Fruit fly (Drosophila melanogaster) whole organism, prepupa: ENCODE results near the gene Shc.
A peak's percentile ranks its signal among the peaks of the same experiment; 100 is the strongest.

Source experiments
- CG10631 ChIP-seq: fragments of 200-800 bp; sonication (Bioruptor generic); optimal IDR thresholded peaks from 2 replicates; lab custom pipeline; 2016; ENCODE audit warnings: missing biosample characterization, missing genetic modification characterization
- CG10669 ChIP-seq: fragments of 200-800 bp; sonication (Bioruptor generic); optimal IDR thresholded peaks from 3 replicates; lab custom pipeline; 2018; ENCODE audit warnings: missing biosample characterization, mild to moderate bottlenecking, missing genetic modification characterization, moderate library complexity
- CG11762 ChIP-seq: fragments of 200-800 bp; sonication (Bioruptor generic); optimal IDR thresholded peaks from 3 replicates; lab custom pipeline; 2016; ENCODE audit warnings: missing biosample characterization, missing genetic modification characterization; ENCODE audit not compliant: insufficient read depth
- CG11902 ChIP-seq: fragments of 200-800 bp; sonication (Bioruptor generic); optimal IDR thresholded peaks from 3 replicates; lab custom pipeline; 2016; ENCODE audit warnings: missing biosample characterization, missing genetic modification characterization
- CG15336 ChIP-seq: fragments of 200-800 bp; sonication (Bioruptor generic); IDR thresholded peaks from 2 replicates; pipeline ENCODE4 v1.3.6; 2022; ENCODE audit warnings: missing biosample characterization, missing genetic modification characterization
- CG1621 ChIP-seq: fragments of 200-800 bp; sonication (Bioruptor generic); optimal IDR thresholded peaks from 3 replicates; lab custom pipeline; 2018; ENCODE audit warnings: missing biosample characterization, mild to moderate bottlenecking, missing genetic modification characterization
- CG16779 ChIP-seq: fragments of 200-800 bp; sonication (Bioruptor generic); optimal IDR thresholded peaks from 3 replicates; lab custom pipeline; 2017; ENCODE audit warnings: missing biosample characterization, mild to moderate bottlenecking, missing genetic modification characterization
- CG3032 ChIP-seq: fragments of 200-800 bp; optimal IDR thresholded peaks from 2 replicates; lab custom pipeline; 2019; ENCODE audit warnings: missing biosample characterization, mild to moderate bottlenecking, missing genetic modification characterization, moderate library complexity
- CG31627 ChIP-seq: fragments of 200-800 bp; sonication (Bioruptor generic); optimal IDR thresholded peaks from 3 replicates; lab custom pipeline; 2016; ENCODE audit warnings: missing biosample characterization, missing genetic modification characterization
- CG32006 ChIP-seq: fragments of 200-800 bp; sonication (Bioruptor generic); optimal IDR thresholded peaks from 3 replicates; lab custom pipeline; 2017; ENCODE audit warnings: missing biosample characterization, mild to moderate bottlenecking, missing genetic modification characterization
- CG34406 ChIP-seq: fragments of 200-800 bp; sonication (Bioruptor generic); optimal IDR thresholded peaks from 3 replicates; lab custom pipeline; 2016; ENCODE audit warnings: missing biosample characterization, missing genetic modification characterization
- CG3919 ChIP-seq: fragments of 200-800 bp; sonication (Bioruptor generic); optimal IDR thresholded peaks from 3 replicates; lab custom pipeline; 2016; ENCODE audit warnings: missing biosample characterization, missing genetic modification characterization
- CG4318 ChIP-seq: fragments of 200-800 bp; sonication (Bioruptor generic); optimal IDR thresholded peaks from 3 replicates; lab custom pipeline; 2017; ENCODE audit warnings: missing biosample characterization, mild to moderate bottlenecking, missing genetic modification characterization
- CG6163 ChIP-seq: fragments of 200-800 bp; sonication (Bioruptor generic); IDR thresholded peaks from 3 replicates; pipeline ENCODE4 v1.3.6; 2022; ENCODE audit warnings: missing biosample characterization, missing genetic modification characterization
- CG6276 ChIP-seq: fragments of 200-800 bp; sonication (Bioruptor generic); optimal IDR thresholded peaks from 2 replicates; lab custom pipeline; 2017; ENCODE audit warnings: missing biosample characterization, mild to moderate bottlenecking, missing genetic modification characterization
- CG6808 ChIP-seq: fragments of 200-800 bp; sonication (Bioruptor generic); optimal IDR thresholded peaks from 3 replicates; lab custom pipeline; 2017; ENCODE audit warnings: missing biosample characterization, missing genetic modification characterization, mild to moderate bottlenecking, moderate library complexity, missing genetic modification reagents
- CG6854 ChIP-seq: fragments of 200-800 bp; sonication (Bioruptor generic); optimal IDR thresholded peaks from 2 replicates; lab custom pipeline; 2017; ENCODE audit warnings: missing biosample characterization, mild to moderate bottlenecking, missing genetic modification characterization
- CG8119 ChIP-seq: fragments of 200-800 bp; sonication (Bioruptor generic); IDR thresholded peaks from 3 replicates; pipeline ENCODE4 v1.3.6; 2022; ENCODE audit warnings: missing biosample characterization, missing genetic modification characterization
- CG8632 ChIP-seq: fragments of 200-800 bp; sonication (Bioruptor generic); optimal IDR thresholded peaks from 3 replicates; lab custom pipeline; 2016; ENCODE audit warnings: missing biosample characterization, missing genetic modification characterization
- CG9139 ChIP-seq: fragments of 200-800 bp; sonication (Bioruptor generic); optimal IDR thresholded peaks from 3 replicates; lab custom pipeline; 2017; ENCODE audit warnings: missing biosample characterization, mild to moderate bottlenecking, missing genetic modification characterization
- Eip75B ChIP-seq: fragments of 200-800 bp; sonication (Bioruptor generic); optimal IDR thresholded peaks from 3 replicates; lab custom pipeline; 2016; ENCODE audit warnings: missing biosample characterization, missing genetic modification characterization
- Eip78C ChIP-seq: fragments of 200-800 bp; sonication (Bioruptor generic); peaks from one replicate; lab custom pipeline; 2016; ENCODE audit warnings: missing biosample characterization, missing genetic modification characterization
- Eip93F ChIP-seq: fragments of 200-800 bp; sonication (Bioruptor generic); optimal IDR thresholded peaks from 2 replicates; lab custom pipeline; 2016; ENCODE audit warnings: missing biosample characterization, mild to moderate bottlenecking, missing genetic modification characterization
- Ets21C ChIP-seq: fragments of 200-800 bp; sonication (Bioruptor generic); optimal IDR thresholded peaks from 3 replicates; lab custom pipeline; 2016; ENCODE audit warnings: missing biosample characterization, missing genetic modification characterization
- Ets96B ChIP-seq: fragments of 200-800 bp; optimal IDR thresholded peaks from 2 replicates; lab custom pipeline; 2019; ENCODE audit warnings: missing biosample characterization, mild to moderate bottlenecking, missing genetic modification characterization, moderate library complexity
- Gug ChIP-seq: fragments of 200-800 bp; sonication (Bioruptor generic); IDR thresholded peaks from 2 replicates; pipeline ENCODE4 v1.3.6; 2022; ENCODE audit warnings: missing biosample characterization, missing genetic modification characterization
- Hr38 ChIP-seq: sonication (Bioruptor generic); optimal IDR thresholded peaks from 2 replicates; lab custom pipeline; 2016; ENCODE audit warnings: missing biosample characterization, missing genetic modification characterization
- Hr39 ChIP-seq: fragments of 200-800 bp; sonication (Bioruptor generic); optimal IDR thresholded peaks from 2 replicates; lab custom pipeline; 2016; ENCODE audit warnings: missing biosample characterization, missing genetic modification characterization
- Hr4 ChIP-seq: fragments of 200-800 bp; sonication (Bioruptor generic); optimal IDR thresholded peaks from 3 replicates; lab custom pipeline; 2016; ENCODE audit warnings: missing biosample characterization, missing genetic modification characterization
- Met ChIP-seq: fragments of 200-800 bp; sonication (Bioruptor generic); optimal IDR thresholded peaks from 3 replicates; lab custom pipeline; 2016; ENCODE audit warnings: missing biosample characterization, missing genetic modification characterization
- OdsH ChIP-seq: fragments of 200-800 bp; sonication (Bioruptor generic); optimal IDR thresholded peaks from 3 replicates; lab custom pipeline; 2016; ENCODE audit warnings: missing biosample characterization, missing genetic modification characterization
- Smox ChIP-seq: fragments of 200-800 bp; sonication (Bioruptor generic); optimal IDR thresholded peaks from 3 replicates; lab custom pipeline; 2016; ENCODE audit warnings: missing biosample characterization, missing genetic modification characterization
- Sox102F ChIP-seq: fragments of 200-800 bp; sonication (Bioruptor generic); optimal IDR thresholded peaks from 2 replicates; lab custom pipeline; 2016; ENCODE audit warnings: missing biosample characterization, mild to moderate bottlenecking, missing genetic modification characterization
- Sox15 ChIP-seq: fragments of 200-800 bp; sonication (Bioruptor generic); optimal IDR thresholded peaks from 3 replicates; lab custom pipeline; 2016; ENCODE audit warnings: missing biosample characterization, missing genetic modification characterization
- achi ChIP-seq: fragments of 200-800 bp; sonication (Bioruptor generic); optimal IDR thresholded peaks from 3 replicates; lab custom pipeline; 2016; ENCODE audit warnings: missing biosample characterization, missing genetic modification characterization
- cyc ChIP-seq: fragments of 200-800 bp; sonication (Bioruptor generic); optimal IDR thresholded peaks from 3 replicates; lab custom pipeline; 2016; ENCODE audit warnings: missing biosample characterization, missing genetic modification characterization
- dsx ChIP-seq: fragments of 200-800 bp; optimal IDR thresholded peaks from 3 replicates; lab custom pipeline; 2019; ENCODE audit warnings: missing biosample characterization, mild to moderate bottlenecking, missing genetic modification characterization, moderate library complexity; ENCODE audit not compliant: poor library complexity, severe bottlenecking
- eg ChIP-seq: fragments of 200-800 bp; sonication (Bioruptor generic); IDR thresholded peaks from 3 replicates; pipeline ENCODE4 v1.3.6; 2022; ENCODE audit warnings: missing biosample characterization, missing genetic modification characterization
- esn ChIP-seq: fragments of 200-800 bp; sonication (Bioruptor generic); optimal IDR thresholded peaks from 2 replicates; lab custom pipeline; 2016; ENCODE audit warnings: missing biosample characterization, mild to moderate bottlenecking, missing genetic modification characterization, moderate library complexity
- fd59A ChIP-seq: fragments of 200-800 bp; sonication (Bioruptor generic); optimal IDR thresholded peaks from 2 replicates; lab custom pipeline; 2017; ENCODE audit warnings: missing biosample characterization, mild to moderate bottlenecking, missing genetic modification characterization, missing genetic modification reagents
- fkh ChIP-seq: fragments of 200-800 bp; sonication (Bioruptor generic); optimal IDR thresholded peaks from 3 replicates; lab custom pipeline; 2017; ENCODE audit warnings: missing biosample characterization, mild to moderate bottlenecking, missing genetic modification characterization, moderate library complexity
- lz ChIP-seq: fragments of 200-800 bp; sonication (Bioruptor generic); optimal IDR thresholded peaks from 3 replicates; lab custom pipeline; 2016; ENCODE audit warnings: missing biosample characterization, missing genetic modification characterization
- net ChIP-seq: fragments of 200-800 bp; sonication (Bioruptor generic); optimal IDR thresholded peaks from 3 replicates; lab custom pipeline; 2016; ENCODE audit warnings: missing biosample characterization, missing genetic modification characterization
- pdm3 ChIP-seq: fragments of 200-800 bp; sonication (Bioruptor generic); optimal IDR thresholded peaks from 3 replicates; lab custom pipeline; 2016; ENCODE audit warnings: missing biosample characterization, missing genetic modification characterization
- salr ChIP-seq, 2 experiments: fragments of 200-800 bp; sonication (Bioruptor generic); optimal IDR thresholded peaks; 3 replicates each; lab custom pipeline; 2016 to 2018; ENCODE audit warnings: missing biosample characterization in 2 of 2, missing genetic modification characterization in 2 of 2, mild to moderate bottlenecking in 1 of 2
- spab ChIP-seq: fragments of 200-800 bp; sonication (Bioruptor generic); optimal IDR thresholded peaks from 2 replicates; lab custom pipeline; 2017; ENCODE audit warnings: missing biosample characterization, mild to moderate bottlenecking, missing genetic modification characterization, missing genetic modification reagents
- ss ChIP-seq, 2 experiments: fragments of 200-800 bp; sonication (Bioruptor generic); optimal IDR thresholded peaks; 2 replicates in 1 of 2; 3 replicates in 1 of 2; lab custom pipeline; 2017 to 2018; ENCODE audit warnings: mild to moderate bottlenecking in 2 of 2, missing biosample characterization in 2 of 2, missing genetic modification characterization in 2 of 2, moderate library complexity in 1 of 2
- topi ChIP-seq: fragments of 200-800 bp; sonication (Bioruptor generic); optimal IDR thresholded peaks from 3 replicates; lab custom pipeline; 2016; ENCODE audit warnings: missing biosample characterization, missing genetic modification characterization
- vri ChIP-seq: fragments of 200-800 bp; sonication (Bioruptor generic); optimal IDR thresholded peaks from 3 replicates; lab custom pipeline; 2016; ENCODE audit warnings: missing biosample characterization, mild to moderate bottlenecking, missing genetic modification characterization

The Shc gene

DNA sequence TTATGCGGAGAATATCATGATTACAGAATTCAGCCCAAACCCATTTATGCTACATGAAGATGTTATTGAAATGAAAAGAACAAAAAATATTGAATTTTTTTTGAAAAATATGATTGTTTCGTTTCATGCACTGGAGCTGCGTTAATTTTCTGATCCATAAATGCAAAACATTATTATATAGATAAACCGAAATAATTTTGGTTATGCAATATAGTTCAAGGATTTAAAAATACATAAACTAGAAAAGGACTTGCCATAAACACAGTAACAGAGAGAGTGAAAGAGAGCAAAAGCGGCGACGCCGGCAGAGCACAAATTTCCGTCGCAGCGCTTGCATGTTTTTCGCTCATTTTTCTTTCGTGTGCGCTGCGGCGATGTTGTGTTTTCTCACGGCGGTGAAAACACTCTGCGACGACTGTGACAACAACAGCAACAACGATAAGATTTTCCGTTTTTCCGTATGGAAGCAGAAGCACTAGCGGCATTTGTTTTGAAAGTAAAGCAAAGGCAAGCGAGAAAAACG is 35.5 kb downstream of the Shc start (continued):
- TF ChIP-seq OdsH (peak; percentile 91), CG1621 (tag; lab: Kevin White, UChicago) (peak; percentile 73), eg (GFP tag; lab: Robert Waterston, UW) (peak; percentile 90), achi (GFP tag; lab: Kevin White, UChicago) (peak; percentile 90), Gug (peak; percentile 87), salr (GFP tag; optimal IDR thresholded peaks at IDR 0.05; lab: Kevin White, UChicago) (peak; percentile 70 to 93), esn (GFP tag; lab: Kevin White, UChicago) (peak; percentile 93), vri (GFP tag; lab: Kevin White, UChicago) (peak; percentile 83)

DNA sequence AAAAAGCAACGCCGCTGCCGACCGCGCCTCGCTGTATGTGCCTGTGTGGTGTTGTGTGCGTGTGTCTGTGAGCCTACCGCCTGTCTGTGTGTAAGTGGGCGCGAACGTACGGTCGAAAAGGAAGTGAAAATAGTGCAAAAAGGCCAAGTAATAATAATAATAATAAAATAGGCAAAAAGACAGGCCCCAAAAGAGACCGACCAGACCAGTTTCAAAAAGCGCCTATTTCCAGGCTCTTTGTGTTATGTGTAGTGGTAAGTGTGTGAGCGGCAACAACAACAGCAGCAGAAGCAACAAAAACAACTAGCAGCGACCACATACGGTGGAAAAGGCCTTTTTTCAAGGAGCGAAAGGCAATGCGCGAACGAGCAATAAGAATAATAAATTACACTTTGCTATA is 36.0 kb downstream of the Shc start:
- TF ChIP-seq fkh (GFP tag; lab: Kevin White, UChicago) (no peak), vri (GFP tag; lab: Kevin White, UChicago) (no peak), CG6808 (peak; percentile 78), dsx (GFP tag; lab: Kevin White, UChicago) (peak; percentile 53), CG3032 (tag; lab: Kevin White, UChicago) (peak; percentile 46), ss (GFP tag; optimal IDR thresholded peaks at IDR 0.05; lab: Kevin White, UChicago) (peak; percentile 86 to 87), cyc (GFP tag; lab: Kevin White, UChicago) (no peak), Hr38 (GFP tag; lab: Kevin White, UChicago) (no peak), CG16779 (peak; percentile 27), Sox15 (GFP tag; lab: Kevin White, UChicago) (no peak), CG6276 (GFP tag; lab: Kevin White, UChicago) (no peak), CG11762 (no peak), CG32006 (GFP tag; lab: Kevin White, UChicago) (no peak), CG10631 (GFP tag; lab: Kevin White, UChicago) (no peak), spab (GFP tag; lab: Kevin White, UChicago) (peak; percentile 30), achi (GFP tag; lab: Kevin White, UChicago) (no peak), Eip75B (GFP tag; lab: Kevin White, UChicago) (no peak), salr (GFP tag; optimal IDR thresholded peaks at IDR 0.05; lab: Kevin White, UChicago) (peak in 1 of 2 experiments; percentile 21), Gug (no peak), CG6163 (GFP tag; lab: Robert Waterston, UW) (peak; percentile 66; the same call in 2 of the 3 replicates), Hr39 (GFP tag; lab: Kevin White, UChicago) (no peak), topi (GFP tag; lab: Kevin White, UChicago) (no peak), CG11902 (no peak), CG1621 (tag; lab: Kevin White, UChicago) (peak; percentile 66), CG34406 (GFP tag; lab: Kevin White, UChicago) (no peak), Ets21C (GFP tag; lab: Kevin White, UChicago) (no peak), Eip93F (no peak), CG31627 (GFP tag; lab: Kevin White, UChicago) (no peak), Sox102F (GFP tag; lab: Kevin White, UChicago) (no peak), Ets96B (tag; lab: Kevin White, UChicago) (peak; percentile 64), CG3919 (GFP tag; lab: Kevin White, UChicago) (no peak), fd59A (GFP tag; lab: Kevin White, UChicago) (no peak), CG9139 (GFP tag; lab: Kevin White, UChicago) (peak; percentile 82), CG8632 (GFP tag; lab: Kevin White, UChicago) (no peak), pdm3 (GFP tag; lab: Kevin White, UChicago) (no peak), CG4318 (GFP tag; lab: Kevin White, UChicago) (no peak), CG15336 (GFP tag; lab: Robert Waterston, UW) (no peak), CG8119 (GFP tag; lab: Robert Waterston, UW) (peak; percentile 44; the same call in 2 of the 3 replicates), lz (GFP tag; lab: Kevin White, UChicago) (no peak), Met (GFP tag; lab: Kevin White, UChicago) (no peak), CG6854 (GFP tag; lab: Kevin White, UChicago) (no peak), CG10669 (GFP tag; lab: Kevin White, UChicago) (peak; percentile 33), Smox (GFP tag; lab: Kevin White, UChicago) (no peak), net (GFP tag; lab: Kevin White, UChicago) (no peak), eg (GFP tag; lab: Robert Waterston, UW) (no peak), Hr4 (GFP tag; lab: Kevin White, UChicago) (no peak), Eip78C (GFP tag; lab: Kevin White, UChicago) (no peak)
